Worm (Caenorhabditis elegans) whole organism, L3 larva: ENCODE results near the gene K09B3.1.

Source experiments
- R02D3.7 ChIP-seq: fragments of 150-350 bp; optimal IDR thresholded peaks from 2 replicates; lab custom pipeline; 2014; ENCODE audit warnings: missing biosample characterization, missing genetic modification characterization
- ZK546.5 ChIP-seq: sonication (generic microtip); optimal IDR thresholded peaks from 2 replicates; lab custom pipeline; 2017; ENCODE audit warnings: missing biosample characterization, missing genetic modification characterization
- aly-2 ChIP-seq: fragments of 150-350 bp; optimal IDR thresholded peaks from 2 replicates; lab custom pipeline; 2014; ENCODE audit warnings: missing biosample characterization, missing genetic modification characterization
- ama-1 ChIP-seq: fragments of 150-350 bp; optimal IDR thresholded peaks from 2 replicates; lab custom pipeline; 2018
- ceh-16 ChIP-seq: sonication (generic microtip); optimal IDR thresholded peaks from 2 replicates; lab custom pipeline; 2017; ENCODE audit warnings: missing biosample characterization, missing genetic modification characterization
- ceh-28 ChIP-seq: fragments of 150-350 bp; optimal IDR thresholded peaks from 2 replicates; lab custom pipeline; 2014; ENCODE audit warnings: missing biosample characterization, missing genetic modification reagents, missing genetic modification characterization
- egl-27 ChIP-seq: sonication (generic microtip); optimal IDR thresholded peaks from 4 replicates; lab custom pipeline; 2017; ENCODE audit warnings: missing biosample characterization, missing genetic modification reagents, missing genetic modification characterization
- egl-5 ChIP-seq: fragments of 150-350 bp; optimal IDR thresholded peaks from 2 replicates; lab custom pipeline; 2017; ENCODE audit warnings: missing biosample characterization, missing genetic modification reagents, missing genetic modification characterization, inconsistent platforms
- elt-1 ChIP-seq: fragments of 150-350 bp; optimal IDR thresholded peaks from 2 replicates; lab custom pipeline; 2014; ENCODE audit warnings: missing biosample characterization, missing genetic modification characterization
- elt-3 ChIP-seq, 3 experiments: fragments of 150-350 bp in 1 of 3; sonication (generic microtip) in 2 of 3; optimal IDR thresholded peaks; 2 replicates in 2 of 3; 4 replicates in 1 of 3; lab custom pipeline; 2014 to 2017; ENCODE audit warnings: missing biosample characterization in 3 of 3, missing genetic modification characterization in 3 of 3
- eor-1 ChIP-seq, 2 experiments: fragments of 150-350 bp; optimal IDR thresholded peaks; 2 replicates each; lab custom pipeline; 2014 to 2018; ENCODE audit warnings: missing biosample characterization in 2 of 2, missing genetic modification characterization in 2 of 2
- fkh-10 ChIP-seq: sonication (generic microtip); optimal IDR thresholded peaks from 2 replicates; lab custom pipeline; 2017; ENCODE audit warnings: missing biosample characterization, missing genetic modification reagents, missing genetic modification characterization
- fkh-2 ChIP-seq: fragments of 150-350 bp; optimal IDR thresholded peaks from 2 replicates; lab custom pipeline; 2014; ENCODE audit warnings: missing biosample characterization, missing genetic modification reagents, missing genetic modification characterization
- hmg-11 ChIP-seq: sonication (generic microtip); optimal IDR thresholded peaks from 2 replicates; lab custom pipeline; 2016; ENCODE audit warnings: missing genetic modification characterization, missing compliant biosample characterization
- lin-15B ChIP-seq: fragments of 150-350 bp; optimal IDR thresholded peaks from 2 replicates; lab custom pipeline; 2014; ENCODE audit warnings: missing biosample characterization, missing genetic modification characterization
- lin-39 ChIP-seq: fragments of 150-350 bp; optimal IDR thresholded peaks from 2 replicates; lab custom pipeline; 2018; ENCODE audit warnings: missing biosample characterization, missing genetic modification reagents, missing genetic modification characterization
- lsy-12 ChIP-seq: sonication (generic microtip); optimal IDR thresholded peaks from 2 replicates; lab custom pipeline; 2016; ENCODE audit warnings: mild to moderate bottlenecking, missing genetic modification characterization, missing compliant biosample characterization
- mdl-1 ChIP-seq: fragments of 150-350 bp; optimal IDR thresholded peaks from 2 replicates; lab custom pipeline; 2014; ENCODE audit warnings: missing biosample characterization, missing genetic modification characterization
- mml-1 ChIP-seq: fragments of 150-350 bp; sonication (generic microtip); optimal IDR thresholded peaks from 3 replicates; lab custom pipeline; 2014; ENCODE audit warnings: missing biosample characterization, missing genetic modification characterization
- nfya-1 ChIP-seq: sonication (generic microtip); optimal IDR thresholded peaks from 2 replicates; lab custom pipeline; 2017; ENCODE audit warnings: missing genetic modification characterization, mild to moderate bottlenecking, missing compliant biosample characterization, antibody characterized with exemption, moderate library complexity; ENCODE audit not compliant: insufficient read depth
- nhr-23 ChIP-seq: fragments of 150-350 bp; optimal IDR thresholded peaks from 2 replicates; lab custom pipeline; 2014; ENCODE audit warnings: missing biosample characterization, missing genetic modification reagents, missing genetic modification characterization
- nhr-237 ChIP-seq: fragments of 150-350 bp; optimal IDR thresholded peaks from 2 replicates; lab custom pipeline; 2014; ENCODE audit warnings: missing biosample characterization, missing genetic modification characterization
- nhr-25 ChIP-seq: sonication (generic microtip); optimal IDR thresholded peaks from 2 replicates; lab custom pipeline; 2017; ENCODE audit warnings: missing biosample characterization, missing genetic modification characterization
- nhr-28 ChIP-seq: fragments of 150-350 bp; optimal IDR thresholded peaks from 2 replicates; lab custom pipeline; 2014; ENCODE audit warnings: missing biosample characterization, missing genetic modification characterization
- nhr-67 ChIP-seq: fragments of 150-350 bp; optimal IDR thresholded peaks from 2 replicates; lab custom pipeline; 2014; ENCODE audit warnings: missing biosample characterization, missing genetic modification characterization
- nhr-76 ChIP-seq: fragments of 150-350 bp; sonication (generic microtip); optimal IDR thresholded peaks from 5 replicates; lab custom pipeline; 2014; ENCODE audit warnings: missing biosample characterization, missing genetic modification characterization
- nhr-77 ChIP-seq: fragments of 150-350 bp; optimal IDR thresholded peaks from 2 replicates; lab custom pipeline; 2014; ENCODE audit warnings: missing biosample characterization, missing genetic modification characterization
- pqm-1 ChIP-seq: fragments of 150-350 bp; optimal IDR thresholded peaks from 2 replicates; lab custom pipeline; 2017; ENCODE audit warnings: missing biosample characterization, missing genetic modification characterization, inconsistent platforms
- sea-2 ChIP-seq: fragments of 150-350 bp; sonication (generic microtip); optimal IDR thresholded peaks from 4 replicates; lab custom pipeline; 2014; ENCODE audit warnings: missing biosample characterization, missing genetic modification reagents, missing genetic modification characterization
- snpc-4 ChIP-seq: fragments of 150-350 bp; optimal IDR thresholded peaks from 2 replicates; lab custom pipeline; 2014; ENCODE audit warnings: missing biosample characterization, missing genetic modification characterization
- unc-39 ChIP-seq: sonication (generic microtip); optimal IDR thresholded peaks from 4 replicates; lab custom pipeline; 2017; ENCODE audit warnings: missing biosample characterization, missing genetic modification characterization
- unc-62 ChIP-seq: fragments of 150-350 bp; sonication (generic microtip); optimal IDR thresholded peaks from 4 replicates; lab custom pipeline; 2014; ENCODE audit warnings: missing biosample characterization, missing genetic modification reagents, missing genetic modification characterization
- zag-1 ChIP-seq: fragments of 150-350 bp; optimal IDR thresholded peaks from 2 replicates; lab custom pipeline; 2014; ENCODE audit warnings: missing biosample characterization, missing genetic modification characterization
- ztf-11 ChIP-seq: fragments of 150-350 bp; optimal IDR thresholded peaks from 2 replicates; lab custom pipeline; 2014; ENCODE audit warnings: missing biosample characterization, missing genetic modification characterization
- ztf-4 ChIP-seq: fragments of 150-350 bp; optimal IDR thresholded peaks from 2 replicates; lab custom pipeline; 2014; ENCODE audit warnings: missing biosample characterization, missing genetic modification characterization

Gene K09B3.1

DNA sequence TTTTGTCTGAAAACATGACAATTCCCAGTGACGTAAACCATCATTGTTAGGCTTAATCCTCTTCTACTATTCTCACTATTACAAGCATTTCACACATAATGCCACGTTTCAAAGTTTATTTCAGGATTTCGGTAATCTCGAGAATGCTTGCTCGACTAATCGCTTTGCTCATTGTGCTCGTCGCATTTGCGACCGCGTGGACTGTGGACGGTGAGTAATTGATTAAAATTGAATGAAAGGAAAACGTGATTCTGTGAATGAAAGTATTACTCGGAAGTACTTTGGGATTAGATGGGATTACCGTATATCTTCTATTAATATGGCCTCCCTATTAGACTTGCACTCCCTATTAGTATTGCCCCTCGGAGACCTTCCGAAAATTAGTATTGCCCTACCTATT is 39.2 kb downstream of the K09B3.1 start:
- TF ChIP-seq egl-27, result no peak
- TF ChIP-seq hmg-11, result no peak
- no peak for TF ChIP-seq ZK546.5 (tag; lab: Kevin White, UChicago)
- TF ChIP-seq ceh-28 (tag; lab: Kevin White, UChicago), result no peak
- no peak for TF ChIP-seq elt-1 (tag; lab: Kevin White, UChicago)
- TF ChIP-seq zag-1 (tag; lab: Kevin White, UChicago), result no peak
- TF ChIP-seq aly-2, result no peak
- TF ChIP-seq pqm-1 (tag; lab: Kevin White, UChicago), result no peak
- no peak for TF ChIP-seq mdl-1 (tag; lab: Kevin White, UChicago)
- TF ChIP-seq R02D3.7, result no peak
- TF ChIP-seq mml-1 (tag; lab: Kevin White, UChicago), result no peak
- no peak for TF ChIP-seq ama-1
- TF ChIP-seq unc-39 (tag; lab: Kevin White, UChicago), result no peak
- TF ChIP-seq ceh-16 (tag; lab: Kevin White, UChicago), result no peak
- TF ChIP-seq lin-15B, result no peak
- TF ChIP-seq snpc-4, result no peak
- TF ChIP-seq egl-5 (tag; lab: Kevin White, UChicago), result no peak
- no peak for TF ChIP-seq ztf-11 (tag; lab: Kevin White, UChicago)
- TF ChIP-seq lsy-12 (tag; lab: Kevin White, UChicago), result no peak
- no peak for TF ChIP-seq nhr-237 (tag; lab: Kevin White, UChicago)

DNA sequence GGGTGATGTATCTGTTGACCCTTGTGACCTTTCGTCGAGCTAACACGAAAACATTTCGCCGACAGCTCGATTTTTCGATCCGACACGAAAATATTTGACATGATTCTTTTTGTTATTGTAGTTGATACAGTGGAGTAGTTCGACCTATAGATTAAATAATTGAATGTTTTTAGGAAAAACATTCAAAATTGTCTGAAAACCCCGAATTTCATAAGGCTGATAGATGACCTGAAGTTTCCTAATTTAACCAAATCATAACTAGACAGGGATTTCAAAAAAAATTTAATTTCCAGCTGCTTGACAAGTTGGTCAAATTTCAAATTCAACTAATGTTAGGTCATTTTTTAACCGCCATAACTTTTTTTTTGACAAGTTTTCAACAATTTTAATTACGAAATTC is 40.5 kb downstream of the K09B3.1 start, which contains the start of gene cal-3:
Gene cal-3 (minus strand): TSS at position 101 of the 400 bp plus-strand sequence.
- TF ChIP-seq nhr-23, result no peak
- TF ChIP-seq nfya-1 (tag; lab: Kevin White, UChicago), result no peak
- no peak for TF ChIP-seq ceh-28 (tag; lab: Kevin White, UChicago)
- TF ChIP-seq fkh-2 (tag; lab: Kevin White, UChicago), result no peak
- no peak for TF ChIP-seq ceh-16 (tag; lab: Kevin White, UChicago)
- no peak for TF ChIP-seq ama-1
- TF ChIP-seq zag-1 (tag; lab: Kevin White, UChicago), result no peak
- TF ChIP-seq pqm-1 (tag; lab: Kevin White, UChicago), result no peak
- TF ChIP-seq nhr-28 (tag; lab: Kevin White, UChicago), result no peak
- TF ChIP-seq, all 47 proteins: peak for 0

DNA sequence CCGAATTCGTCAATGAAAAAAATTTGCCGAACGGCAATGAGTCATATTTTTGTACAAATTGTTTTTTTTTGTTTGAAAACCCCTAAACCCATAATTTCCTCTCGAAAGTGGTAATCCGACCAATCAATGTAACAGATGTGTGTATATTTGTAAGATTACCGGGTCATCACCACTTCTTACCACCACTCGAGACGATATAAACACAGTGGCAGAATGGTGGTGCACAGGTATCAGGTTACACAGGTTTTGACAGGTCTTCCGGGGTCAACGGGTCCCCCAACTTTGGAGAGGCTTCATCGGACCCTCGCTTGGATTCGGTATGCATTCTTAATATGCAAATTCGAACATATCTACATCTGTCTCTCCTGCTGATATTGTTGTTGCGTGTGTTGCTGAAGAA is 44.1 kb downstream of the K09B3.1 start:
- no peak for TF ChIP-seq ZK546.5 (tag; lab: Kevin White, UChicago)
- TF ChIP-seq nhr-25 (tag; lab: Kevin White, UChicago), result no peak
- TF ChIP-seq snpc-4, result no peak
- TF ChIP-seq eor-1 (tag; optimal IDR thresholded peaks at IDR 0.05; lab: Kevin White, UChicago), result no peak
- no peak for TF ChIP-seq fkh-10
- TF ChIP-seq, all 47 proteins: peak for 0

DNA sequence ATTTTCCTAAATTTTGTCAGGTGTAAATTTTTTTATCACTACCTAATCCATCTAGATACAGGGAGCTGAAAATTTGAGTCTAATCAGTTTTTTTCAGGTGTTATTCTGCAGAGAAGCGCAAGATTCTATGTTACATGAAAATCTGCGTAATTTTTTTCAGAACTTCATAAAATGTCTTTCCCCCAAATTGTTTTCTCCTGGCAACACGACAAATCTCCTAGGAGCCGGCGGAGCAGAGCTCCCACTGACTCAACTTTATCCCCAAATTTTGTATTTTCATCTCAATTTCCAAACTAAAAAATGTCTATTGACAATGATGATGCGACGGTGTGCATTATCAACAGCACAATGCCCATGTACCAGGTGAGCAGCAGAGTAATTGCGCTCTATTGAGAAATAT is 44.9 kb downstream of the K09B3.1 start, which contains the start of gene F28F9.2:
Gene F28F9.2 (plus strand): TSS at position 301 of the 400 bp plus-strand sequence.
- TF ChIP-seq elt-1 (tag; lab: Kevin White, UChicago), result no peak
- no peak for TF ChIP-seq ZK546.5 (tag; lab: Kevin White, UChicago)
- no peak for TF ChIP-seq aly-2
- TF ChIP-seq sea-2, result no peak
- no peak for TF ChIP-seq lin-39 (tag; lab: Kevin White, UChicago)
- TF ChIP-seq pqm-1 (tag; lab: Kevin White, UChicago), result no peak

DNA sequence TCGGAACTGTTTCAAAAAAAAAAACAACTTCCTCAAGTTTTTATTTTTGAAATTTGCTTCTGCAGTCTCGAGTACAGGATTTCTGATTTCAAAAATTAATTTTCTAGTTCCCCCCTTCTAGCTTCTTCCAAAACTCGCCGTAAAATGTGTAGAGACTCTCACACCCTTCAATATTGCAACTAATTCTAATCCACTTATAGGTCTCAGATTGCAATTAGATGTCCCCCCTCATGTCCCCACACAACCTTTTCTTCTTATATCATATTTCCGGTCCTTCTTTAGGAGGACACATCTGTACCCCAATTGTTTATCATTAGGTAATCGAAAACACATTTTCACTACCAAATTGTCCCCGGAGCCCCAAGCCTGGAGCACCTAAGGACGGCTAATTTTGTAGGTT is 45.9 kb downstream of the K09B3.1 start:
- TF ChIP-seq egl-5 (tag; lab: Kevin White, UChicago) (no peak), lin-15B (no peak), ceh-16 (tag; lab: Kevin White, UChicago) (no peak), nhr-25 (tag; lab: Kevin White, UChicago) (no peak), ztf-11 (tag; lab: Kevin White, UChicago) (no peak), nhr-76 (tag; lab: Kevin White, UChicago) (no peak), sea-2 (no peak), unc-62 (GFP tag; lab: Kevin White, UChicago) (no peak), nhr-77 (no peak), pqm-1 (tag; lab: Kevin White, UChicago) (no peak)

DNA sequence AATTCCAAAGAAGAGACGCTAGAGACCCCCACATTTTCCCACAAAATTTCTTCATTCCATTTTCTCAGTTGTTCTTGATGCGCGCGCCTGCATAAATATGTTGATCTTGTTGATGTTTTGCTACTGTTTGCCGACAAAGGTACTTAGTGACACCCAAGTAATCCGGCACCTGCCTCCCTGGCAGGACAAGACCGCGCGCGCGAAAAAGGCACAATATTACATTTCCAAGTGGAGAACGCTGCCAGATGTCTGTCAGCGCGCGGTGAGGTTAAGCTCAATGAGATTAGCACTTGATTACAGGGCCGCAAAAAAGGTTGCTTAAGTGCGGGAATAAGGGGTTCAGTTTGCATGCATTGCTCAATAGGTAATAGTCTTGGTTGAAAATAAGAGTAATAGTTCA is 47.1 kb downstream of the K09B3.1 start:
- no peak for TF ChIP-seq nfya-1 (tag; lab: Kevin White, UChicago)
- TF ChIP-seq elt-3 (tag; optimal IDR thresholded peaks at IDR 0.05; lab: Kevin White, UChicago), result no peak
- no peak for TF ChIP-seq egl-5 (tag; lab: Kevin White, UChicago)
- no peak for TF ChIP-seq lin-39 (tag; lab: Kevin White, UChicago)
- TF ChIP-seq hmg-11, result no peak
- no peak for TF ChIP-seq unc-62 (GFP tag; lab: Kevin White, UChicago)
- TF ChIP-seq nhr-67 (tag; lab: Kevin White, UChicago), result no peak
- TF ChIP-seq mml-1 (tag; lab: Kevin White, UChicago), result no peak
- no peak for TF ChIP-seq sea-2
- TF ChIP-seq nhr-25 (tag; lab: Kevin White, UChicago), result no peak
- no peak for TF ChIP-seq nhr-237 (tag; lab: Kevin White, UChicago)
- no peak for TF ChIP-seq ztf-4
- no peak for TF ChIP-seq zag-1 (tag; lab: Kevin White, UChicago)
- TF ChIP-seq, all 47 proteins: peak for 0
